Fruit fly (Drosophila melanogaster): ENCODE data around the gene CG9259.

dm6 chr2L:21040719-21041118, 48.5 kb upstream of the CG9259 start:
- TF ChIP-seq CG12659 (GFP tag; optimal IDR thresholded peaks at IDR 0.05): no peak
- no peak for TF ChIP-seq pho (GFP tag; optimal IDR thresholded peaks at IDR 0.05)
- TF ChIP-seq zfh2 (GFP tag; optimal IDR thresholded peaks at IDR 0.05): no peak

Data from whole organism, embryonic.